Fruit fly (Drosophila melanogaster): ENCODE results near the gene Pp2B-14D.
A peak's percentile ranks its signal among the peaks of the same experiment; 100 is the strongest.

Pp2B-14D gene

dm6 chrX:16559514-16560510 lies at the start of gene Pp2B-14D (continued):
- no peak for TF ChIP-seq sc (optimal IDR thresholded peaks at IDR 0.05)
- TF ChIP-seq sc (GFP tag; optimal IDR thresholded peaks at IDR 0.05): no peak
- TF ChIP-seq ssp (GFP tag; IDR thresholded peaks at IDR 0.05): no peak
- no peak for TF ChIP-seq CG10267 (tag; optimal IDR thresholded peaks at IDR 0.05)
- no peak for TF ChIP-seq gcm (GFP tag; optimal IDR thresholded peaks at IDR 0.05)
- TF ChIP-seq grn (GFP tag; optimal IDR thresholded peaks at IDR 0.05): no peak
- peak; percentile 14 for TF ChIP-seq CG14710 (tag; optimal IDR thresholded peaks at IDR 0.05)
- TF ChIP-seq repo (GFP tag; optimal IDR thresholded peaks at IDR 0.05): no peak
- TF ChIP-seq CG9932 (GFP tag; IDR thresholded peaks at IDR 0.05): no peak; the same call in 1 of the 2 replicates
- no peak for TF ChIP-seq Mrtf (GFP tag; IDR thresholded peaks at IDR 0.05)
- peak; percentile 53 for TF ChIP-seq CG4617 (GFP tag; optimal IDR thresholded peaks at IDR 0.05; ENCODE audit: borderline replicate concordance)
- TF ChIP-seq CG34376 (GFP tag; optimal IDR thresholded peaks at IDR 0.05): peak; percentile 45
- TF ChIP-seq cg (GFP tag; optimal IDR thresholded peaks at IDR 0.05): peak; percentile 93
- TF ChIP-seq Ada2b (GFP tag; IDR thresholded peaks at IDR 0.05): no peak
- no peak for TF ChIP-seq CG14014 (GFP tag; IDR thresholded peaks at IDR 0.05)
- no peak for TF ChIP-seq Eip74EF (GFP tag; optimal IDR thresholded peaks at IDR 0.05)
- no peak for TF ChIP-seq Hr3 (GFP tag; optimal IDR thresholded peaks at IDR 0.05)
- 0 out of 2 replicates have a peak, but pooled peaks have one; percentile 13 for TF ChIP-seq CG42726 (GFP tag; IDR thresholded peaks at IDR 0.05; ENCODE audit: partially characterized antibody)
- TF ChIP-seq Dfd (GFP tag; optimal IDR thresholded peaks at IDR 0.05): peak in 1 of 2 experiments; percentile 13
- no peak for TF ChIP-seq Oli (tag; optimal IDR thresholded peaks at IDR 0.05)
- TF ChIP-seq CG12219 (GFP tag; optimal IDR thresholded peaks at IDR 0.05): no peak
- no peak for TF ChIP-seq az2 (GFP tag; optimal IDR thresholded peaks at IDR 0.05)
- TF ChIP-seq CG14441 (GFP tag; IDR thresholded peaks at IDR 0.05): no peak
- peak; percentile 32 for TF ChIP-seq CG10543 (GFP tag; optimal IDR thresholded peaks at IDR 0.05)
- no peak for TF ChIP-seq CG3847 (GFP tag; IDR thresholded peaks at IDR 0.05)
- TF ChIP-seq Fer2 (tag; optimal IDR thresholded peaks at IDR 0.05): no peak
- TF ChIP-seq Deaf1 (tag; optimal IDR thresholded peaks at IDR 0.05): peak; percentile 22
- no peak for TF ChIP-seq E2f1 (GFP tag; IDR thresholded peaks at IDR 0.05)
- TF ChIP-seq Sin3A (optimal IDR thresholded peaks at IDR 0.05): peak; percentile 15
- TF ChIP-seq CG1832 (GFP tag; optimal IDR thresholded peaks at IDR 0.05): peak; percentile 72
- no peak for TF ChIP-seq CG7556 (GFP tag; optimal IDR thresholded peaks at IDR 0.05)
- TF ChIP-seq CG3407 (GFP tag; optimal IDR thresholded peaks at IDR 0.05): no peak
- TF ChIP-seq tio (GFP tag; optimal IDR thresholded peaks at IDR 0.05): no peak
- no peak for TF ChIP-seq CG12071 (GFP tag; optimal IDR thresholded peaks at IDR 0.05)
- no peak for TF ChIP-seq tna (GFP tag; IDR thresholded peaks at IDR 0.05; ENCODE audit: partially characterized antibody)
- TF ChIP-seq ase (GFP tag; IDR thresholded peaks at IDR 0.05): no peak
- TF ChIP-seq CG15269 (tag; optimal IDR thresholded peaks at IDR 0.05): no peak
- no peak for TF ChIP-seq CG8281 (tag; optimal IDR thresholded peaks at IDR 0.05)
- no peak for TF ChIP-seq dati (GFP tag; IDR thresholded peaks at IDR 0.05)
- no peak for TF ChIP-seq sisA (GFP tag; IDR thresholded peaks at IDR 0.05)
- TF ChIP-seq CG17328 (GFP tag; IDR thresholded peaks at IDR 0.05): no peak
- no peak for TF ChIP-seq klu (GFP tag; IDR thresholded peaks at IDR 0.05)
- TF ChIP-seq slou (GFP tag; optimal IDR thresholded peaks at IDR 0.05): no peak
- no peak for TF ChIP-seq HLH54F (GFP tag; optimal IDR thresholded peaks at IDR 0.05)
- no peak for TF ChIP-seq CG17829 (tag; optimal IDR thresholded peaks at IDR 0.05)
- TF ChIP-seq odd (GFP tag; optimal IDR thresholded peaks at IDR 0.05): no peak
- TF ChIP-seq CG3065 (GFP tag; optimal IDR thresholded peaks at IDR 0.05): no peak
- TF ChIP-seq bbx (GFP tag; IDR thresholded peaks at IDR 0.05; ENCODE audit: partially characterized antibody): no peak
- no peak for TF ChIP-seq gro (GFP tag; optimal IDR thresholded peaks at IDR 0.05)

All from whole organism, embryonic.